Worm (Caenorhabditis elegans) whole organism, L4/young adult: ENCODE measurements around the gene T15H9.4.

ENCODE experiments used
- W03F9.2 ChIP-seq: fragments of 150-350 bp; optimal IDR thresholded peaks from 2 replicates; lab custom pipeline; 2014; ENCODE audit warnings: missing biosample characterization, missing genetic modification characterization
- dao-5 ChIP-seq: sonication (generic microtip); optimal IDR thresholded peaks from 2 replicates; lab custom pipeline; 2016; ENCODE audit warnings: missing genotype, missing genetic modification characterization, moderate library complexity, missing compliant biosample characterization
- him-1 ChIP-seq: sonication (generic microtip); optimal IDR thresholded peaks from 2 replicates; lab custom pipeline; 2016; ENCODE audit warnings: missing genotype, missing genetic modification reagents, missing genetic modification characterization, missing compliant biosample characterization

DNA sequence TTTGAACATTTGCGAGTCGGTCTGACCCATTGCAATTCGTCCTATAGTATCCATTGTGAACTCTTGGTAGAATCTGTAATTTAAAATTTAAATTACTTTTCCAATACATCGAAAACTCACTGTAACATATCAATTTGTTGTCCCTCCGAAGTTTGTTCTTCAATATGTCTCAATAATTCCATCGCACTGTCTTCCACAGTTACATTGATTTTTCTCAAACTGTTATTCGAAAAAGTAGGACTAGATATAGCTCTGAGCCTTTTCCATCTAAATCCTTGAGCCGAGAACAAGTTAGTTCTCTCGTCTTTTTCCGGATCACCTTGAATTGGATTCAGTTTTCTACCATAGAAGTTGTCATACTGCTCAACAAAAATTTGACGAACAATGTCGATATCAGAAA lies 50.5 kb downstream of the T15H9.4 start:
- no peak for TF ChIP-seq him-1 (tag; lab: Kevin White, UChicago)
- no peak for TF ChIP-seq W03F9.2
- TF ChIP-seq dao-5 (tag; lab: Kevin White, UChicago) = no peak
